1 fruit fly cellular context compared by ENCODE assay signal in genomic region chr3R:19847591-19848256, dm6.
A peak's percentile ranks its signal among the peaks of the same experiment; 100 is the strongest.
TF ChIP-seq lines count a peak whose summit lies in the region.

No protein-coding gene starts in this region.

TF ChIP-seq in whole organism, embryonic, 481 proteins besides CTCF, POLR2A, EP300 and RAD21 (continued from another document and continues in another):
- TF ChIP-seq Scr (GFP tag; IDR thresholded peaks at IDR 0.05; lab: Robert Waterston, UW; ENCODE audit: partially characterized antibody) = no peak
- no peak for TF ChIP-seq dimm (GFP tag; IDR thresholded peaks at IDR 0.05; lab: Robert Waterston, UW)
- peak; percentile 58 for TF ChIP-seq CG12299 (tag; optimal IDR thresholded peaks at IDR 0.05; lab: Kevin White, UChicago)
- TF ChIP-seq zfh1 (GFP tag; IDR thresholded peaks at IDR 0.05; lab: Robert Waterston, UW) = peak; percentile 44; the same call in 1 of the 3 replicates
- TF ChIP-seq CG4360 (GFP tag; IDR thresholded peaks at IDR 0.05; lab: Robert Waterston, UW) = no peak; the same call in 1 of the 2 replicates
- TF ChIP-seq Dbx (GFP tag; IDR thresholded peaks at IDR 0.05; lab: Robert Waterston, UW) = no peak
- no peak for TF ChIP-seq ro (GFP tag; IDR thresholded peaks at IDR 0.05; lab: Robert Waterston, UW)
- no peak for TF ChIP-seq CG7745 (tag; optimal IDR thresholded peaks at IDR 0.05; lab: Kevin White, UChicago)
- peak; percentile 51 for TF ChIP-seq run (tag; optimal IDR thresholded peaks at IDR 0.05; lab: Kevin White, UChicago)
- TF ChIP-seq CG9609 (GFP tag; optimal IDR thresholded peaks at IDR 0.05; lab: Kevin White, UChicago) = no peak
- no peak for TF ChIP-seq Camta (GFP tag; optimal IDR thresholded peaks at IDR 0.05; lab: Kevin White, UChicago)
- TF ChIP-seq CG30020 (tag; optimal IDR thresholded peaks at IDR 0.05; lab: Kevin White, UChicago) = no peak
- TF ChIP-seq CG12071 (GFP tag; optimal IDR thresholded peaks at IDR 0.05; lab: Kevin White, UChicago) = no peak
- no peak for TF ChIP-seq GATAe (GFP tag; conservative IDR thresholded peaks at IDR 0.05; lab: Robert Waterston, UW)
- no peak; the same call in 1 of the 3 replicates for TF ChIP-seq CG11695 (GFP tag; IDR thresholded peaks at IDR 0.05; lab: Robert Waterston, UW)
- no peak for TF ChIP-seq CG10959 (GFP tag; IDR thresholded peaks at IDR 0.05; lab: Robert Waterston, UW)
- no peak for TF ChIP-seq CG30403 (GFP tag; optimal IDR thresholded peaks at IDR 0.05; lab: Kevin White, UChicago)
- peak; percentile 19 for TF ChIP-seq Med (GFP tag; lab: Kevin White, UChicago)
- no peak for TF ChIP-seq Ada2b (GFP tag; IDR thresholded peaks at IDR 0.05; lab: Robert Waterston, UW)
- TF ChIP-seq scrt (GFP tag; optimal IDR thresholded peaks at IDR 0.05; lab: Kevin White, UChicago) = peak; percentile 86
- TF ChIP-seq ftz-f1 (GFP tag; optimal IDR thresholded peaks at IDR 0.05; lab: Kevin White, UChicago) = peak; percentile 89
- no peak for TF ChIP-seq da (GFP tag; optimal IDR thresholded peaks at IDR 0.05; lab: Kevin White, UChicago)
- peak; percentile 42 for TF ChIP-seq CG10431 (GFP tag; optimal IDR thresholded peaks at IDR 0.05; lab: Kevin White, UChicago)
- TF ChIP-seq CG3726 (GFP tag; IDR thresholded peaks at IDR 0.05; lab: Robert Waterston, UW) = no peak
- TF ChIP-seq CG17186 (GFP tag; optimal IDR thresholded peaks at IDR 0.05; lab: Kevin White, UChicago) = no peak
- no peak for TF ChIP-seq Adf1 (GFP tag; IDR thresholded peaks at IDR 0.05; lab: Robert Waterston, UW)
- TF ChIP-seq CG8388 (GFP tag; optimal IDR thresholded peaks at IDR 0.05; lab: Kevin White, UChicago) = peak; percentile 19
- no peak for TF ChIP-seq CG10654 (GFP tag; optimal IDR thresholded peaks at IDR 0.05; lab: Kevin White, UChicago)
- no peak for TF ChIP-seq wor (GFP tag; IDR thresholded peaks at IDR 0.05; lab: Robert Waterston, UW)
- peak; percentile 77 for TF ChIP-seq CG2202 (tag; optimal IDR thresholded peaks at IDR 0.05; lab: Kevin White, UChicago)
- TF ChIP-seq MESR4 (GFP tag; optimal IDR thresholded peaks at IDR 0.05; lab: Kevin White, UChicago) = no peak
- no peak for TF ChIP-seq jing (GFP tag; optimal IDR thresholded peaks at IDR 0.05; lab: Kevin White, UChicago)
- no peak for TF ChIP-seq tna (GFP tag; IDR thresholded peaks at IDR 0.05; lab: Robert Waterston, UW; ENCODE audit: partially characterized antibody)
- TF ChIP-seq crc (GFP tag; optimal IDR thresholded peaks at IDR 0.05; lab: Kevin White, UChicago) = no peak
- TF ChIP-seq CG15514 (GFP tag; optimal IDR thresholded peaks at IDR 0.05; lab: Kevin White, UChicago) = no peak
- TF ChIP-seq cato (GFP tag; optimal IDR thresholded peaks at IDR 0.05; lab: Kevin White, UChicago; ENCODE audit: borderline replicate concordance) = no peak
- TF ChIP-seq CG6254 (GFP tag; optimal IDR thresholded peaks at IDR 0.05; lab: Kevin White, UChicago) = no peak
- peak; percentile 59 for TF ChIP-seq CG3407 (GFP tag; optimal IDR thresholded peaks at IDR 0.05; lab: Kevin White, UChicago)
- TF ChIP-seq Drgx (GFP tag; IDR thresholded peaks at IDR 0.05; lab: Robert Waterston, UW) = no peak
- peak; percentile 76 for TF ChIP-seq odd (GFP tag; optimal IDR thresholded peaks at IDR 0.05; lab: Kevin White, UChicago)
- TF ChIP-seq Nf-YA (GFP tag; IDR thresholded peaks at IDR 0.05; lab: Robert Waterston, UW) = peak; percentile 42
- TF ChIP-seq Opbp (GFP tag; IDR thresholded peaks at IDR 0.05; lab: Robert Waterston, UW; ENCODE audit: partially characterized antibody) = no peak
- peak; percentile 48 for TF ChIP-seq CG31365 (tag; optimal IDR thresholded peaks at IDR 0.05; lab: Kevin White, UChicago)
- no peak for TF ChIP-seq CG3995 (GFP tag; optimal IDR thresholded peaks at IDR 0.05; lab: Kevin White, UChicago)
- TF ChIP-seq CG18764 (GFP tag; optimal IDR thresholded peaks at IDR 0.05; lab: Kevin White, UChicago) = no peak
- TF ChIP-seq pan (optimal IDR thresholded peaks at IDR 0.05; lab: Kevin White, UChicago) = no peak
- peak in 1 of 2 experiments; percentile 40 for TF ChIP-seq pan (GFP tag; optimal IDR thresholded peaks at IDR 0.05 in 1 of 2, IDR thresholded peaks at IDR 0.05 in 1 of 2)
- TF ChIP-seq BEAF-32 (GFP tag; optimal IDR thresholded peaks at IDR 0.05; lab: Kevin White, UChicago) = no peak
- TF ChIP-seq Dfd (GFP tag; optimal IDR thresholded peaks at IDR 0.05; lab: Kevin White, UChicago) = no peak
- TF ChIP-seq Asciz (GFP tag; optimal IDR thresholded peaks at IDR 0.05; lab: Kevin White, UChicago) = peak; percentile 32
- TF ChIP-seq HLH3B (GFP tag; IDR thresholded peaks at IDR 0.05; lab: Robert Waterston, UW) = peak; percentile 57; the same call in 1 of the 2 replicates
- no peak for TF ChIP-seq Aef1 (GFP tag; IDR thresholded peaks at IDR 0.05; lab: Robert Waterston, UW)
- no peak for TF ChIP-seq CG5180 (GFP tag; optimal IDR thresholded peaks at IDR 0.05; lab: Kevin White, UChicago)
- TF ChIP-seq H15 (GFP tag; IDR thresholded peaks at IDR 0.05; lab: Robert Waterston, UW) = no peak
- TF ChIP-seq grau (tag; optimal IDR thresholded peaks at IDR 0.05; lab: Kevin White, UChicago) = no peak
- peak; percentile 31 for TF ChIP-seq chm (GFP tag; IDR thresholded peaks at IDR 0.05; lab: Robert Waterston, UW)
- TF ChIP-seq bowl (GFP tag; IDR thresholded peaks at IDR 0.05; lab: Robert Waterston, UW) = no peak
- TF ChIP-seq Abd-B (GFP tag; optimal IDR thresholded peaks at IDR 0.05; lab: Kevin White, UChicago) = no peak
- peak in 1 of 2 experiments; percentile 6 for TF ChIP-seq Eip74EF (GFP tag; optimal IDR thresholded peaks at IDR 0.05; lab: Kevin White, UChicago)
- no peak for TF ChIP-seq gt (GFP tag; IDR thresholded peaks at IDR 0.05; lab: Robert Waterston, UW)
- TF ChIP-seq bigmax (GFP tag; optimal IDR thresholded peaks at IDR 0.05; lab: Kevin White, UChicago) = no peak
- TF ChIP-seq Ptx1 (GFP tag; IDR thresholded peaks at IDR 0.05; lab: Robert Waterston, UW) = no peak
- TF ChIP-seq Hmx (GFP tag; optimal IDR thresholded peaks at IDR 0.05; lab: Kevin White, UChicago) = no peak
- no peak for TF ChIP-seq CG10565 (GFP tag; optimal IDR thresholded peaks at IDR 0.05; lab: Kevin White, UChicago)
- no peak for TF ChIP-seq CG1602 (GFP tag; optimal IDR thresholded peaks at IDR 0.05; lab: Kevin White, UChicago)
- TF ChIP-seq fd102C (GFP tag; optimal IDR thresholded peaks at IDR 0.05; lab: Kevin White, UChicago) = no peak
- no peak for TF ChIP-seq CG6683 (GFP tag; optimal IDR thresholded peaks at IDR 0.05; lab: Kevin White, UChicago)
- TF ChIP-seq CG33557 (GFP tag; optimal IDR thresholded peaks at IDR 0.05; lab: Kevin White, UChicago) = peak; percentile 67
- TF ChIP-seq tap (tag; optimal IDR thresholded peaks at IDR 0.05; lab: Kevin White, UChicago) = no peak
- no peak for TF ChIP-seq chn (GFP tag; optimal IDR thresholded peaks at IDR 0.05; lab: Kevin White, UChicago)
- TF ChIP-seq Mad (GFP tag; optimal IDR thresholded peaks at IDR 0.05; lab: Kevin White, UChicago) = no peak
- no peak for TF ChIP-seq Xbp1 (GFP tag; optimal IDR thresholded peaks at IDR 0.05; lab: Kevin White, UChicago)
- TF ChIP-seq kay (GFP tag; optimal IDR thresholded peaks at IDR 0.05; lab: Kevin White, UChicago) = no peak
- TF ChIP-seq slou (GFP tag; optimal IDR thresholded peaks at IDR 0.05; lab: Kevin White, UChicago) = no peak
- TF ChIP-seq CG10321 (GFP tag; IDR thresholded peaks at IDR 0.05; lab: Robert Waterston, UW) = no peak
- no peak for TF ChIP-seq her (GFP tag; optimal IDR thresholded peaks at IDR 0.05; lab: Kevin White, UChicago)
- TF ChIP-seq H2.0 (GFP tag; IDR thresholded peaks at IDR 0.05; lab: Robert Waterston, UW) = no peak
- no peak for TF ChIP-seq CoRest (tag; optimal IDR thresholded peaks at IDR 0.05; lab: Kevin White, UChicago)
- no peak for TF ChIP-seq ken (GFP tag; IDR thresholded peaks at IDR 0.05; lab: Robert Waterston, UW)
- TF ChIP-seq vnd (GFP tag; IDR thresholded peaks at IDR 0.05; lab: Robert Waterston, UW; ENCODE audit: partially characterized antibody) = no peak
- TF ChIP-seq sug (tag; optimal IDR thresholded peaks at IDR 0.05; lab: Kevin White, UChicago) = peak; percentile 87
- TF ChIP-seq CG1233 (GFP tag; optimal IDR thresholded peaks at IDR 0.05; lab: Kevin White, UChicago) = no peak
- no peak for TF ChIP-seq ab (GFP tag; optimal IDR thresholded peaks at IDR 0.05; lab: Kevin White, UChicago)
- TF ChIP-seq CG16815 (GFP tag; optimal IDR thresholded peaks at IDR 0.05; lab: Kevin White, UChicago) = no peak
- no peak for TF ChIP-seq Dip2 (GFP tag; IDR thresholded peaks at IDR 0.05; lab: Robert Waterston, UW)
- TF ChIP-seq dmrt99B (tag; optimal IDR thresholded peaks at IDR 0.05; lab: Kevin White, UChicago) = no peak
- no peak for TF ChIP-seq Hr3 (GFP tag; optimal IDR thresholded peaks at IDR 0.05; lab: Kevin White, UChicago)
- no peak for TF ChIP-seq CG18476 (GFP tag; optimal IDR thresholded peaks at IDR 0.05; lab: Kevin White, UChicago)
- TF ChIP-seq CG17361 (GFP tag; IDR thresholded peaks at IDR 0.05; lab: Robert Waterston, UW) = no peak; the same call in 2 of the 3 replicates
- TF ChIP-seq NfI (GFP tag; optimal IDR thresholded peaks at IDR 0.05; lab: Kevin White, UChicago) = no peak
- TF ChIP-seq Poxn (GFP tag; IDR thresholded peaks at IDR 0.05; lab: Robert Waterston, UW) = no peak
- no peak for TF ChIP-seq nmo (GFP tag; optimal IDR thresholded peaks at IDR 0.05; lab: Kevin White, UChicago)
- TF ChIP-seq CG6765 (GFP tag; optimal IDR thresholded peaks at IDR 0.05; lab: Kevin White, UChicago) = peak; percentile 68
- TF ChIP-seq Antp (GFP tag; optimal IDR thresholded peaks at IDR 0.05; lab: Kevin White, UChicago) = no peak
- no peak for TF ChIP-seq Dip3 (GFP tag; optimal IDR thresholded peaks at IDR 0.05; lab: Kevin White, UChicago)
- TF ChIP-seq CG7963 (GFP tag; IDR thresholded peaks at IDR 0.05; lab: Robert Waterston, UW; ENCODE audit: partially characterized antibody) = no peak
- TF ChIP-seq MBD-R2 (GFP tag; IDR thresholded peaks at IDR 0.05; lab: Robert Waterston, UW) = peak; percentile 30
- TF ChIP-seq CG4282 (GFP tag; optimal IDR thresholded peaks at IDR 0.05; lab: Kevin White, UChicago) = no peak
- no peak for TF ChIP-seq CG2678 (tag; optimal IDR thresholded peaks at IDR 0.05; lab: Kevin White, UChicago)
- TF ChIP-seq oc (tag; optimal IDR thresholded peaks at IDR 0.05; lab: Kevin White, UChicago) = peak; percentile 60
- no peak for TF ChIP-seq Fer2 (tag; optimal IDR thresholded peaks at IDR 0.05; lab: Kevin White, UChicago)
- peak; percentile 57 for TF ChIP-seq fd64A (GFP tag; optimal IDR thresholded peaks at IDR 0.05; lab: Kevin White, UChicago)
- no peak for TF ChIP-seq NC2α (GFP tag; optimal IDR thresholded peaks at IDR 0.05; lab: Kevin White, UChicago)
- TF ChIP-seq onecut (GFP tag; IDR thresholded peaks at IDR 0.05; lab: Robert Waterston, UW) = peak; percentile 90
- peak; percentile 78 for TF ChIP-seq CrebB (tag; optimal IDR thresholded peaks at IDR 0.05; lab: Kevin White, UChicago)
- peak; percentile 2 for TF ChIP-seq CG10979 (tag; optimal IDR thresholded peaks at IDR 0.05; lab: Kevin White, UChicago)
- no peak for TF ChIP-seq ash1 (GFP tag; optimal IDR thresholded peaks at IDR 0.05; lab: Kevin White, UChicago)
- TF ChIP-seq CG11723 (GFP tag; optimal IDR thresholded peaks at IDR 0.05; lab: Kevin White, UChicago) = no peak
- no peak for TF ChIP-seq ato (GFP tag; IDR thresholded peaks at IDR 0.05; lab: Robert Waterston, UW; ENCODE audit: partially characterized antibody)
- TF ChIP-seq CG10209 (GFP tag; optimal IDR thresholded peaks at IDR 0.05; lab: Kevin White, UChicago) = peak; percentile 65
- peak; percentile 47 for TF ChIP-seq bab2 (GFP tag; optimal IDR thresholded peaks at IDR 0.05; lab: Kevin White, UChicago)
- no peak for TF ChIP-seq lilli (GFP tag; optimal IDR thresholded peaks at IDR 0.05; lab: Kevin White, UChicago)
- TF ChIP-seq hb (GFP tag; IDR thresholded peaks at IDR 0.05; lab: Robert Waterston, UW; ENCODE audit: partially characterized antibody) = no peak
- no peak for TF ChIP-seq CG10274 (GFP tag; optimal IDR thresholded peaks at IDR 0.05; lab: Kevin White, UChicago)
- TF ChIP-seq gce (GFP tag; IDR thresholded peaks at IDR 0.05; lab: Robert Waterston, UW) = peak; percentile 74; the same call in 2 of the 3 replicates
- peak; percentile 9 for TF ChIP-seq CG2116 (GFP tag; optimal IDR thresholded peaks at IDR 0.05; lab: Kevin White, UChicago)
- no peak for TF ChIP-seq Hmr (GFP tag; optimal IDR thresholded peaks at IDR 0.05; lab: Kevin White, UChicago)
- peak; percentile 9 for TF ChIP-seq MTF-1 (GFP tag; optimal IDR thresholded peaks at IDR 0.05; lab: Kevin White, UChicago; ENCODE audit: borderline replicate concordance)
- TF ChIP-seq eyg (GFP tag; optimal IDR thresholded peaks at IDR 0.05; lab: Kevin White, UChicago) = no peak
- TF ChIP-seq CG15601 (tag; optimal IDR thresholded peaks at IDR 0.05; lab: Kevin White, UChicago) = peak; percentile 80
- TF ChIP-seq unpg (GFP tag; optimal IDR thresholded peaks at IDR 0.05; lab: Kevin White, UChicago) = peak; percentile 53
- no peak for TF ChIP-seq CG31441 (GFP tag; IDR thresholded peaks at IDR 0.05; lab: Robert Waterston, UW)
- TF ChIP-seq nau (GFP tag; optimal IDR thresholded peaks at IDR 0.05; lab: Kevin White, UChicago) = no peak
- TF ChIP-seq Sox100B (GFP tag; optimal IDR thresholded peaks at IDR 0.05; lab: Kevin White, UChicago) = peak; percentile 41
- TF ChIP-seq jigr1 (GFP tag; IDR thresholded peaks at IDR 0.05; lab: Robert Waterston, UW) = no peak
- TF ChIP-seq CG3838 (GFP tag; optimal IDR thresholded peaks at IDR 0.05; lab: Kevin White, UChicago) = no peak
- no peak for TF ChIP-seq CG17359 (tag; optimal IDR thresholded peaks at IDR 0.05; lab: Kevin White, UChicago)
- TF ChIP-seq CG8089 (GFP tag; optimal IDR thresholded peaks at IDR 0.05; lab: Kevin White, UChicago) = no peak
- peak; percentile 38 for TF ChIP-seq Nf-YB (GFP tag; optimal IDR thresholded peaks at IDR 0.05; lab: Kevin White, UChicago)
- TF ChIP-seq hbn (GFP tag; IDR thresholded peaks at IDR 0.05; lab: Robert Waterston, UW; ENCODE audit: partially characterized antibody) = no peak
- no peak for TF ChIP-seq gsb (GFP tag; IDR thresholded peaks at IDR 0.05; lab: Robert Waterston, UW)
- no peak for TF ChIP-seq E2f2 (GFP tag; IDR thresholded peaks at IDR 0.05; lab: Robert Waterston, UW)
- no peak for TF ChIP-seq rib (GFP tag; IDR thresholded peaks at IDR 0.05; lab: Robert Waterston, UW)
- TF ChIP-seq CG2199 (GFP tag; IDR thresholded peaks at IDR 0.05; lab: Robert Waterston, UW) = no peak
- TF ChIP-seq B-H2 (GFP tag; optimal IDR thresholded peaks at IDR 0.05; lab: Kevin White, UChicago) = peak; percentile 51
- no peak for TF ChIP-seq CG5953 (GFP tag; IDR thresholded peaks at IDR 0.05; lab: Robert Waterston, UW)
- TF ChIP-seq Atf3 (GFP tag; optimal IDR thresholded peaks at IDR 0.05; lab: Kevin White, UChicago) = no peak
